Worm (Caenorhabditis elegans) whole organism, L3 larva: ENCODE results near the gene F49F1.7.
"Not testable (repeated sequence)": the region's sequence is repeated elsewhere in the genome, so short reads cannot be mapped to it uniquely, and the experiment has no call there.

Experiments
- R02D3.7 ChIP-seq: fragments of 150-350 bp; optimal IDR thresholded peaks from 2 replicates; lab custom pipeline; 2014; ENCODE audit warnings: missing biosample characterization, missing genetic modification characterization
- ZK546.5 ChIP-seq: sonication (generic microtip); optimal IDR thresholded peaks from 2 replicates; lab custom pipeline; 2017; ENCODE audit warnings: missing biosample characterization, missing genetic modification characterization
- aly-2 ChIP-seq: fragments of 150-350 bp; optimal IDR thresholded peaks from 2 replicates; lab custom pipeline; 2014; ENCODE audit warnings: missing biosample characterization, missing genetic modification characterization
- ama-1 ChIP-seq: fragments of 150-350 bp; optimal IDR thresholded peaks from 2 replicates; lab custom pipeline; 2018
- ceh-16 ChIP-seq: sonication (generic microtip); optimal IDR thresholded peaks from 2 replicates; lab custom pipeline; 2017; ENCODE audit warnings: missing biosample characterization, missing genetic modification characterization
- ceh-82 ChIP-seq: fragments of 150-350 bp; optimal IDR thresholded peaks from 2 replicates; lab custom pipeline; 2014; ENCODE audit warnings: missing biosample characterization, missing genetic modification characterization
- ceh-9 ChIP-seq: sonication (generic microtip); optimal IDR thresholded peaks from 2 replicates; lab custom pipeline; 2018; ENCODE audit warnings: missing biosample characterization, missing genetic modification characterization
- daf-12 ChIP-seq: fragments of 150-350 bp; optimal IDR thresholded peaks from 2 replicates; lab custom pipeline; 2014; ENCODE audit warnings: missing biosample characterization, missing genetic modification reagents, missing genetic modification characterization
- egl-27 ChIP-seq: sonication (generic microtip); optimal IDR thresholded peaks from 4 replicates; lab custom pipeline; 2017; ENCODE audit warnings: missing biosample characterization, missing genetic modification reagents, missing genetic modification characterization
- egl-5 ChIP-seq: fragments of 150-350 bp; optimal IDR thresholded peaks from 2 replicates; lab custom pipeline; 2017; ENCODE audit warnings: missing biosample characterization, missing genetic modification reagents, missing genetic modification characterization, inconsistent platforms
- elt-1 ChIP-seq: fragments of 150-350 bp; optimal IDR thresholded peaks from 2 replicates; lab custom pipeline; 2014; ENCODE audit warnings: missing biosample characterization, missing genetic modification characterization
- elt-2 ChIP-seq: sonication (generic microtip); optimal IDR thresholded peaks from 2 replicates; lab custom pipeline; 2016; ENCODE audit warnings: missing genetic modification reagents, mild to moderate bottlenecking, missing genetic modification characterization, missing compliant biosample characterization
- eor-1 ChIP-seq, 2 experiments: fragments of 150-350 bp; optimal IDR thresholded peaks; 2 replicates each; lab custom pipeline; 2014 to 2018; ENCODE audit warnings: missing biosample characterization in 2 of 2, missing genetic modification characterization in 2 of 2
- fkh-10 ChIP-seq: sonication (generic microtip); optimal IDR thresholded peaks from 2 replicates; lab custom pipeline; 2017; ENCODE audit warnings: missing biosample characterization, missing genetic modification reagents, missing genetic modification characterization
- fkh-2 ChIP-seq: fragments of 150-350 bp; optimal IDR thresholded peaks from 2 replicates; lab custom pipeline; 2014; ENCODE audit warnings: missing biosample characterization, missing genetic modification reagents, missing genetic modification characterization
- fos-1 ChIP-seq: fragments of 150-350 bp; optimal IDR thresholded peaks from 2 replicates; lab custom pipeline; 2014; ENCODE audit warnings: missing biosample characterization, missing genetic modification characterization
- hmg-11 ChIP-seq: sonication (generic microtip); optimal IDR thresholded peaks from 2 replicates; lab custom pipeline; 2016; ENCODE audit warnings: missing genetic modification characterization, missing compliant biosample characterization
- jun-1 ChIP-seq: fragments of 150-350 bp; optimal IDR thresholded peaks from 2 replicates; lab custom pipeline; 2014; ENCODE audit warnings: missing biosample characterization, missing genetic modification reagents, missing genetic modification characterization
- lin-39 ChIP-seq: fragments of 150-350 bp; optimal IDR thresholded peaks from 2 replicates; lab custom pipeline; 2018; ENCODE audit warnings: missing biosample characterization, missing genetic modification reagents, missing genetic modification characterization
- mdl-1 ChIP-seq: fragments of 150-350 bp; optimal IDR thresholded peaks from 2 replicates; lab custom pipeline; 2014; ENCODE audit warnings: missing biosample characterization, missing genetic modification characterization
- mml-1 ChIP-seq: fragments of 150-350 bp; sonication (generic microtip); optimal IDR thresholded peaks from 3 replicates; lab custom pipeline; 2014; ENCODE audit warnings: missing biosample characterization, missing genetic modification characterization
- nfya-1 ChIP-seq: sonication (generic microtip); optimal IDR thresholded peaks from 2 replicates; lab custom pipeline; 2017; ENCODE audit warnings: missing genetic modification characterization, mild to moderate bottlenecking, missing compliant biosample characterization, antibody characterized with exemption, moderate library complexity; ENCODE audit not compliant: insufficient read depth
- nhr-11 ChIP-seq: fragments of 150-350 bp; optimal IDR thresholded peaks from 2 replicates; lab custom pipeline; 2014; ENCODE audit warnings: missing biosample characterization, missing genetic modification characterization
- nhr-12 ChIP-seq: fragments of 150-350 bp; optimal IDR thresholded peaks from 2 replicates; lab custom pipeline; 2014; ENCODE audit warnings: missing biosample characterization, missing genetic modification characterization
- nhr-23 ChIP-seq: fragments of 150-350 bp; optimal IDR thresholded peaks from 2 replicates; lab custom pipeline; 2014; ENCODE audit warnings: missing biosample characterization, missing genetic modification reagents, missing genetic modification characterization
- nhr-237 ChIP-seq: fragments of 150-350 bp; optimal IDR thresholded peaks from 2 replicates; lab custom pipeline; 2014; ENCODE audit warnings: missing biosample characterization, missing genetic modification characterization
- nhr-25 ChIP-seq: sonication (generic microtip); optimal IDR thresholded peaks from 2 replicates; lab custom pipeline; 2017; ENCODE audit warnings: missing biosample characterization, missing genetic modification characterization
- nhr-28 ChIP-seq: fragments of 150-350 bp; optimal IDR thresholded peaks from 2 replicates; lab custom pipeline; 2014; ENCODE audit warnings: missing biosample characterization, missing genetic modification characterization
- nhr-43 ChIP-seq: sonication (generic microtip); optimal IDR thresholded peaks from 2 replicates; lab custom pipeline; 2016; ENCODE audit warnings: mild to moderate bottlenecking, missing genetic modification characterization, missing compliant biosample characterization; ENCODE audit not compliant: poor library complexity, severe bottlenecking
- pha-4 ChIP-seq: fragments of 150-350 bp; optimal IDR thresholded peaks from 2 replicates; lab custom pipeline; 2014; ENCODE audit warnings: missing biosample characterization, missing genetic modification reagents, missing genetic modification characterization
- pqm-1 ChIP-seq: fragments of 150-350 bp; optimal IDR thresholded peaks from 2 replicates; lab custom pipeline; 2017; ENCODE audit warnings: missing biosample characterization, missing genetic modification characterization, inconsistent platforms
- sea-2 ChIP-seq: fragments of 150-350 bp; sonication (generic microtip); optimal IDR thresholded peaks from 4 replicates; lab custom pipeline; 2014; ENCODE audit warnings: missing biosample characterization, missing genetic modification reagents, missing genetic modification characterization
- skn-1 ChIP-seq: fragments of 150-350 bp; optimal IDR thresholded peaks from 2 replicates; lab custom pipeline; 2014; ENCODE audit warnings: missing biosample characterization, missing genetic modification characterization
- tbx-2 ChIP-seq: sonication (generic microtip); optimal IDR thresholded peaks from 2 replicates; lab custom pipeline; 2016; ENCODE audit warnings: mild to moderate bottlenecking, missing genetic modification characterization, missing compliant biosample characterization
- zag-1 ChIP-seq: fragments of 150-350 bp; optimal IDR thresholded peaks from 2 replicates; lab custom pipeline; 2014; ENCODE audit warnings: missing biosample characterization, missing genetic modification characterization
- ztf-11 ChIP-seq: fragments of 150-350 bp; optimal IDR thresholded peaks from 2 replicates; lab custom pipeline; 2014; ENCODE audit warnings: missing biosample characterization, missing genetic modification characterization
- ztf-4 ChIP-seq: fragments of 150-350 bp; optimal IDR thresholded peaks from 2 replicates; lab custom pipeline; 2014; ENCODE audit warnings: missing biosample characterization, missing genetic modification characterization

Gene F49F1.7

DNA sequence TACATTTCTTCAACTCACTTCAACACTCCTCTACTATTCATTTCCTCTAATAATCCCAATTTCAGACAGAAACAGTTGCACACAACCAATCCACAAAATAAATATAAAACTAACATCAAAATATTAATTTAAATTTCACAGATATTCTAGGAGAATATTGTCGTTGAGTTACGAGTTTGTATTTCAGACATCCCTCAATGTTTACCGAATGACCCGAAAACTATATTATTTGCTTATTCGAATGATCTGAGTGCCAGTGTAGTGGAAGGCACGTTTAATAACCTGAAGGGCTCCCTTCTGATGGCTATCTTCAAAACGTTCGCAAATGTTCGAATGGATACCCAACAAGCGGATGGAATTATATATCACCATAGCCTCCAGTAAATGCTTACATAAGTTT lies 19.2 kb upstream of the F49F1.7 start, which contains the start of gene R07C12.3:
TSS of gene R07C12.3 (plus strand) at position 301 of the 400 bp plus-strand sequence.
- TF ChIP-seq sea-2, result no peak
- no peak for TF ChIP-seq zag-1
- TF ChIP-seq fos-1, result no peak
- no peak for TF ChIP-seq R02D3.7 (tag; lab: Kevin White, UChicago)
- no peak for TF ChIP-seq mdl-1 (tag; lab: Kevin White, UChicago)
- TF ChIP-seq nhr-43 (tag; lab: Kevin White, UChicago), result no peak
- no peak for TF ChIP-seq jun-1 (tag; lab: Kevin White, UChicago)
- TF ChIP-seq nfya-1 (tag; lab: Kevin White, UChicago), result no peak
- TF ChIP-seq ztf-11, result no peak
- no peak for TF ChIP-seq egl-27 (tag; lab: Kevin White, UChicago)
- TF ChIP-seq nhr-23 (tag; lab: Kevin White, UChicago), result no peak
- no peak for TF ChIP-seq skn-1 (tag; lab: Kevin White, UChicago)
- TF ChIP-seq ztf-4, result no peak
- TF ChIP-seq pha-4 (tag; lab: Kevin White, UChicago), result no peak
- TF ChIP-seq aly-2 (tag; lab: Kevin White, UChicago), result no peak
- no peak for TF ChIP-seq ceh-9 (tag; lab: Kevin White, UChicago)
- TF ChIP-seq lin-39, result no peak

DNA sequence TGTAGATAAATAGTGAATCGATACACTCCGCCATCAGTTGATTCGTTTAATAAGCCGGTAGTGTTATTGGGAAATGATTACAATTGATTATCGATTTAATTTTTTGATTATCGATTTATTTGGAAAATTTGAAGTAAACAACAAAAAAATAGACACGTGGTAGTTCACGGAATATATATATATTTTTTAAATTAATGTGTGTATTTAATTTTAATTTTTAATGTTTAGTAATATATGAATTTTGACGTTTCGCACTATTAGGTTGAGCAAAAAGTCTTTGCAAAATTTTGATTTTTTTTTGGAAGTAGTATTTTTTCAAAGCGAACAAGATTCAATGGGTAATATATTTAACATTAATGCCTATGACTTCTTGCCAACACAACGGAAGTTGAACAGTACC lies 17.4 kb upstream of the F49F1.7 start, which contains the start of gene F49F1.12:
TSS of gene F49F1.12 (minus strand) at position 101 of the 400 bp plus-strand sequence.
- not testable (repeated sequence) for TF ChIP-seq nhr-12, jun-1, elt-1 (tag; lab: Kevin White, UChicago)

DNA sequence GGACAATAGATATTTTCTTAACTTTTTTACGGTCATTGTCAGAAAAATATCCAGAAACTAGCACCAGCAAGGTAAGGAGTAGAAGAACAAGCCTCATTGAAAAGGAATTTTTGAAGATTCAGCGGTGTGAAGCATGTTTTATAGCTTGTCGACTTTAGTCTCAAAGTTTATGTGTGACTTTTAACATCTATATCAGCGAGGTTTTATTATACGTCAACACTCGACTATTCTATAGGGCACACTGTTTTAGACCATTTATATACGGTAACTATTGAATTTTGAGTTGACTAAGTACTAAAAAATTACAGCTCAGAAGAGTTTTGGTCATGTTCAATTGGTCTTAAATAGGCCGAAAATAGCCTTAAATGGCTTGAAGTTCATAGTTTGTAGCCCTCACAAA lies 15.8 kb upstream of the F49F1.7 start, which contains the start of gene F49F1.11:
TSS of gene F49F1.11 (minus strand) at position 101 of the 400 bp plus-strand sequence.
- TF ChIP-seq nhr-11, result no peak
- no peak for TF ChIP-seq hmg-11
- TF ChIP-seq mml-1, result no peak
- TF ChIP-seq sea-2, result no peak
- no peak for TF ChIP-seq tbx-2 (tag; lab: Kevin White, UChicago)
- no peak for TF ChIP-seq ceh-16 (tag; lab: Kevin White, UChicago)
- TF ChIP-seq egl-27 (tag; lab: Kevin White, UChicago), result no peak
- no peak for TF ChIP-seq ceh-82 (tag; lab: Kevin White, UChicago)
- TF ChIP-seq daf-12 (tag; lab: Kevin White, UChicago), result no peak
- TF ChIP-seq fkh-10, result no peak
- TF ChIP-seq ZK546.5, result no peak

DNA sequence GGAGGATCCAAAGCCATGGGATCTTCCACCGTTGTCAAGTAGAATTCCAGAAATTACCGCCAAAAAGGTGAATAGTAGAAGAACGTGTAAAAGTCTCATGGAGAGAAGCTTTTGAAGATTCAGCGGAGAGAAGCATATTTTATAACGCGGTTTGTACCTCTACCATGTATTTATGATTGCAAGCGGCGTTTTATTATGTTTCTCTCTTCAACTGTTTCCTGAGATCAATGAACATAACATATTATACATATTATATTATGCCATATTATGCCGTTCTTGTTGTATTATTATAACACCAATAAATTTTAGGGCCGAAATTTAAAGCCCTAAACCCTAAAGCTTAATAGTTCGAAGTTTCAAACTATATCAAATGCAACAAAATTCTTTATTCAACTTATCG lies 14.7 kb upstream of the F49F1.7 start, which contains the start of gene F49F1.18:
TSS of gene F49F1.18 (minus strand) at position 101 of the 400 bp plus-strand sequence.
- no peak for TF ChIP-seq egl-5 (tag; lab: Kevin White, UChicago)
- no peak for TF ChIP-seq nhr-237 (tag; lab: Kevin White, UChicago)
- no peak for TF ChIP-seq ztf-11
- no peak for TF ChIP-seq sea-2
- TF ChIP-seq fkh-2 (tag; lab: Kevin White, UChicago), result no peak
- TF ChIP-seq R02D3.7 (tag; lab: Kevin White, UChicago), result no peak
- TF ChIP-seq ama-1 (lab: Kevin White, UChicago), result no peak
- TF ChIP-seq nhr-23 (tag; lab: Kevin White, UChicago), result no peak
- TF ChIP-seq pqm-1, result no peak
- no peak for TF ChIP-seq elt-1 (tag; lab: Kevin White, UChicago)
- no peak for TF ChIP-seq eor-1 (tag; optimal IDR thresholded peaks at IDR 0.05; lab: Kevin White, UChicago)
- no peak for TF ChIP-seq nhr-25 (tag; lab: Kevin White, UChicago)
- no peak for TF ChIP-seq nhr-28 (tag; lab: Kevin White, UChicago)
- no peak for TF ChIP-seq nhr-12 (tag; lab: Kevin White, UChicago)
- no peak for TF ChIP-seq elt-2 (tag; lab: Kevin White, UChicago)
- TF ChIP-seq, all 47 proteins: peak for 0
